Fruit fly (Drosophila melanogaster) whole organism: ENCODE data around the gene wls.

ENCODE experiments used
- CG8478 ChIP-seq: fragments of >200 bp; optimal IDR thresholded peaks from 2 replicates; lab custom pipeline; 2018; ENCODE audit warnings: inconsistent platforms
- Dll ChIP-seq: fragments of >200 bp; optimal IDR thresholded peaks from 2 replicates; lab custom pipeline; 2017
- EcR ChIP-seq, 2 experiments: fragments of >200 bp; optimal IDR thresholded peaks; 2 replicates each; lab custom pipeline; 2017; ENCODE audit warnings: missing biosample characterization in 2 of 2, missing genetic modification characterization in 2 of 2, missing genetic modification reagents in 2 of 2
- psq ChIP-seq: fragments of >200 bp; optimal IDR thresholded peaks from 2 replicates; lab custom pipeline; 2017
- usp ChIP-seq: fragments of >200 bp; optimal IDR thresholded peaks from 2 replicates; lab custom pipeline; 2017; ENCODE audit warnings: missing biosample characterization, missing genetic modification characterization, mixed read lengths

dm6 chr3L:11125636-11126532 lies 43.5 kb downstream of the wls start:
- TF ChIP-seq Dll (no peak), psq (lab: Kevin White, UChicago) (no peak), usp (GFP tag; lab: Kevin White, UChicago) (no peak), EcR (GFP tag; optimal IDR thresholded peaks at IDR 0.05; lab: Kevin White, UChicago) (no peak), CG8478 (lab: Kevin White, UChicago) (no peak)
